Fruit fly (Drosophila melanogaster): Measurements from ENCODE around the gene Ada2b.

DNA sequence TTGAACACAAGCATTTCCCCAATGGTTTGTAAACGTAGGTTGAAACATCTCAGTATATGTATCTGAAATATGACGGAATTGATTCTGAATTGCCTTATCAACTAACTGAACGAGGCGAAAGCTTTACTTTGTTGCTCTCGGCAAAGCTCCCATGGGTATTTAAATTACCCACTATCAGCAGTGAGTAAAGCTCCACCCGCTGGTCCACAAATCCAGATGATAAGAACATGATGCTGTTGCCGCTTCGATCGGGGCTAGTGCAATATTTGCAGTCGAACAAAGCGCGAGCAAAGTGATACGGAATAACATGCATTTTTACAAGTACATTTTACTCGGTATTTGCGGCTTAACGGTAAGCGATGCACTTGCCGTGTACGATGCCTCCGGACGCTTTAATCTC, 20.4 kb downstream of the Ada2b start, which contains the start of gene CG18249:
- no peak for TF ChIP-seq CTCF (optimal IDR thresholded peaks at IDR 0.05)
- TF ChIP-seq CG8478 (optimal IDR thresholded peaks at IDR 0.05): no peak
